Fruit fly (Drosophila melanogaster): ENCODE data around the gene CG15059.

The CG15059 gene

DNA sequence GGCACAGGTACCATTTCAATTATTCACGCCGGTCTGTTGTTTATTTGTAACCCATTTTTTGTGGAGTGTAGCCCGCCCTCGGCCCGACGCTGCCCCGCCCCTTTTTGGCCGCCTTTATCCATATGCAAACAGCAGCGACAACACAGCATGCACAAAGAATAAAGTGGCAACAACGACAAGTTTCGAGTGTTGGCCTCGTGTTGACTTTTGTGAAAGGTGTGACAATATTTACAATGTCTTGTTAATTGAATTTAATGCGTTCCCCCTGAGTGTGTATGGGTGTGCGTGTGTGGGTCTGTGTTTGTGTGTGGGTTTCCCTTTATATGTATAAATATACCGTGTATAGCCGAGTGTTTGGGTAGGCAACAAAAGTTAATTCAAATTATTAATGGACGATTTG is 21.4 kb downstream of the CG15059 start (continued):
- no peak for TF ChIP-seq CG31365 (tag; optimal IDR thresholded peaks at IDR 0.05)
- no peak for TF ChIP-seq luna (GFP tag; optimal IDR thresholded peaks at IDR 0.05)
- peak; percentile 32 for TF ChIP-seq lab (GFP tag; optimal IDR thresholded peaks at IDR 0.05)
- no peak for TF ChIP-seq CG4360 (GFP tag; IDR thresholded peaks at IDR 0.05)
- TF ChIP-seq tup (GFP tag; optimal IDR thresholded peaks at IDR 0.05) = no peak
- no peak for TF ChIP-seq org-1 (GFP tag; optimal IDR thresholded peaks at IDR 0.05)
- TF ChIP-seq fd96Cb (tag; optimal IDR thresholded peaks at IDR 0.05) = no peak
- TF ChIP-seq crp (GFP tag; optimal IDR thresholded peaks at IDR 0.05) = no peak
- TF ChIP-seq Hr51 (GFP tag; optimal IDR thresholded peaks at IDR 0.05) = no peak
- no peak for TF ChIP-seq CG4820 (GFP tag; optimal IDR thresholded peaks at IDR 0.05)
- TF ChIP-seq corto (GFP tag; optimal IDR thresholded peaks at IDR 0.05) = no peak
- no peak for TF ChIP-seq nerfin-2 (GFP tag; IDR thresholded peaks at IDR 0.05; ENCODE audit: partially characterized antibody)
- TF ChIP-seq dimm (GFP tag; IDR thresholded peaks at IDR 0.05) = no peak
- no peak for TF ChIP-seq shn (GFP tag; optimal IDR thresholded peaks at IDR 0.05)
- no peak for TF ChIP-seq ham (GFP tag; IDR thresholded peaks at IDR 0.05)
- no peak for TF ChIP-seq CG11247 (GFP tag; IDR thresholded peaks at IDR 0.05)
- TF ChIP-seq Dbx (GFP tag; IDR thresholded peaks at IDR 0.05) = no peak
- no peak for TF ChIP-seq sim (GFP tag; IDR thresholded peaks at IDR 0.05)
- no peak for TF ChIP-seq CG32767 (GFP tag; IDR thresholded peaks at IDR 0.05)
- TF ChIP-seq Drgx (GFP tag; IDR thresholded peaks at IDR 0.05) = no peak
- TF ChIP-seq HmgD (GFP tag; optimal IDR thresholded peaks at IDR 0.05) = no peak
- TF ChIP-seq CG11093 (GFP tag; IDR thresholded peaks at IDR 0.05) = no peak
- TF ChIP-seq Lim3 (GFP tag; IDR thresholded peaks at IDR 0.05) = no peak
- TF ChIP-seq CG4404 (GFP tag; IDR thresholded peaks at IDR 0.05) = no peak
- no peak for TF ChIP-seq CG6854 (GFP tag; optimal IDR thresholded peaks at IDR 0.05)
- TF ChIP-seq schlank (tag; optimal IDR thresholded peaks at IDR 0.05) = no peak
- TF ChIP-seq MESR4 (GFP tag; optimal IDR thresholded peaks at IDR 0.05) = no peak
- TF ChIP-seq CG16863 (GFP tag; optimal IDR thresholded peaks at IDR 0.05) = no peak
- TF ChIP-seq Hmr (GFP tag; optimal IDR thresholded peaks at IDR 0.05) = no peak
- no peak for TF ChIP-seq eve (GFP tag; optimal IDR thresholded peaks at IDR 0.05)
- no peak for TF ChIP-seq ash1 (GFP tag; optimal IDR thresholded peaks at IDR 0.05)
- TF ChIP-seq CG2889 (GFP tag; IDR thresholded peaks at IDR 0.05) = no peak
- no peak for TF ChIP-seq CG5953 (GFP tag; IDR thresholded peaks at IDR 0.05)
- TF ChIP-seq CG7786 (GFP tag; optimal IDR thresholded peaks at IDR 0.05) = no peak
- TF ChIP-seq CG2116 (GFP tag; optimal IDR thresholded peaks at IDR 0.05) = no peak
- no peak for TF ChIP-seq NFAT (GFP tag; IDR thresholded peaks at IDR 0.05)
- TF ChIP-seq Ptx1 (GFP tag; IDR thresholded peaks at IDR 0.05) = no peak
- no peak for TF ChIP-seq cad (GFP tag; optimal IDR thresholded peaks at IDR 0.05)
- TF ChIP-seq CG3163 (GFP tag; optimal IDR thresholded peaks at IDR 0.05) = no peak
- peak; percentile 5 for TF ChIP-seq CG13424 (tag; optimal IDR thresholded peaks at IDR 0.05)
- no peak for TF ChIP-seq Lpt (GFP tag; optimal IDR thresholded peaks at IDR 0.05)
- no peak for TF ChIP-seq CG13624 (GFP tag; optimal IDR thresholded peaks at IDR 0.05)
- peak; percentile 40 for TF ChIP-seq CG2712 (tag; optimal IDR thresholded peaks at IDR 0.05)
- TF ChIP-seq fru (optimal IDR thresholded peaks at IDR 0.05) = no peak
- TF ChIP-seq CG10462 (GFP tag; optimal IDR thresholded peaks at IDR 0.05) = no peak
- no peak for TF ChIP-seq dati (GFP tag; IDR thresholded peaks at IDR 0.05)
- TF ChIP-seq psq (GFP tag; optimal IDR thresholded peaks at IDR 0.05) = no peak
- no peak for TF ChIP-seq CG34376 (GFP tag; optimal IDR thresholded peaks at IDR 0.05)
- TF ChIP-seq CG2202 (tag; optimal IDR thresholded peaks at IDR 0.05) = peak; percentile 46
- peak; percentile 7 for TF ChIP-seq ewg (GFP tag; optimal IDR thresholded peaks at IDR 0.05)
- TF ChIP-seq Ada2b (GFP tag; IDR thresholded peaks at IDR 0.05) = no peak
- TF ChIP-seq CG18011 (GFP tag; optimal IDR thresholded peaks at IDR 0.05) = no peak
- TF ChIP-seq fd3F (GFP tag; optimal IDR thresholded peaks at IDR 0.05) = no peak

Measured in whole organism, embryonic.